Fruit fly (Drosophila melanogaster): ENCODE results near the gene Cpr65Eb.

Cpr65Eb gene

DNA sequence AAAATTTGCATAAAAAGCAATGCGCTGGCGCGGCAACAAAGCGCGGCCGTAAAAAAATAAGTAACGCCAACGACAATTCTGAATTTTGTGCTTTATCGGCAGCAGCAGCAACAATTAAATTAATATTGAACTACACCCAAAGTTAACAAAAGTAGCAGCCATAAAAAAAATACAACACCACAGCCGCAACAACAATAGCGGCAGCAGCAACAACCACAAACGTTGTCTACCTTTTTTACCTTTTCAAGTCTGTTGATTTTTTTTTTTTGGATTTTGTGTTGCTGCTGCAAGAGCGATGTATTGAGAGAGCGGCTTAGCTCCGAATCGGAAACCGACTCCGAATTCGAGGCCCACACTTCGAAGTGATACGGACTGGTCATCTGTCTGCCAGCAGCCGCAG lies 46.2 kb upstream of the Cpr65Eb start (continued):
- TF ChIP-seq jumu (GFP tag; optimal IDR thresholded peaks at IDR 0.05) = no peak
- 0 out of 3 replicates have a peak, but pooled peaks have one; percentile 7 for TF ChIP-seq ci (GFP tag; IDR thresholded peaks at IDR 0.05)
- peak; percentile 3 for TF ChIP-seq CG11723 (GFP tag; optimal IDR thresholded peaks at IDR 0.05)
- peak; percentile 79 for TF ChIP-seq nom (GFP tag; optimal IDR thresholded peaks at IDR 0.05)
- TF ChIP-seq CG2199 (GFP tag; IDR thresholded peaks at IDR 0.05) = no peak
- TF ChIP-seq phol (tag; optimal IDR thresholded peaks at IDR 0.05) = no peak
- 0 out of 2 replicates have a peak, but pooled peaks have one; percentile 6 for TF ChIP-seq CG8765 (GFP tag; IDR thresholded peaks at IDR 0.05)
- TF ChIP-seq HHEX (GFP tag; optimal IDR thresholded peaks at IDR 0.05) = no peak
- TF ChIP-seq Dref (GFP tag; IDR thresholded peaks at IDR 0.05) = no peak
- peak; percentile 74; the same call in 1 of the 3 replicates for TF ChIP-seq CG6175 (GFP tag; IDR thresholded peaks at IDR 0.05)
- TF ChIP-seq Drgx (GFP tag; IDR thresholded peaks at IDR 0.05) = peak; percentile 57
- no peak for TF ChIP-seq tx (GFP tag; optimal IDR thresholded peaks at IDR 0.05)
- TF ChIP-seq Nf-YA (GFP tag; IDR thresholded peaks at IDR 0.05) = no peak
- TF ChIP-seq CG1647 (GFP tag; optimal IDR thresholded peaks at IDR 0.05) = no peak
- no peak for TF ChIP-seq CG17186 (GFP tag; optimal IDR thresholded peaks at IDR 0.05)
- peak; percentile 77 for TF ChIP-seq CG4360 (GFP tag; IDR thresholded peaks at IDR 0.05)
- TF ChIP-seq ind (GFP tag; optimal IDR thresholded peaks at IDR 0.05) = no peak

DNA sequence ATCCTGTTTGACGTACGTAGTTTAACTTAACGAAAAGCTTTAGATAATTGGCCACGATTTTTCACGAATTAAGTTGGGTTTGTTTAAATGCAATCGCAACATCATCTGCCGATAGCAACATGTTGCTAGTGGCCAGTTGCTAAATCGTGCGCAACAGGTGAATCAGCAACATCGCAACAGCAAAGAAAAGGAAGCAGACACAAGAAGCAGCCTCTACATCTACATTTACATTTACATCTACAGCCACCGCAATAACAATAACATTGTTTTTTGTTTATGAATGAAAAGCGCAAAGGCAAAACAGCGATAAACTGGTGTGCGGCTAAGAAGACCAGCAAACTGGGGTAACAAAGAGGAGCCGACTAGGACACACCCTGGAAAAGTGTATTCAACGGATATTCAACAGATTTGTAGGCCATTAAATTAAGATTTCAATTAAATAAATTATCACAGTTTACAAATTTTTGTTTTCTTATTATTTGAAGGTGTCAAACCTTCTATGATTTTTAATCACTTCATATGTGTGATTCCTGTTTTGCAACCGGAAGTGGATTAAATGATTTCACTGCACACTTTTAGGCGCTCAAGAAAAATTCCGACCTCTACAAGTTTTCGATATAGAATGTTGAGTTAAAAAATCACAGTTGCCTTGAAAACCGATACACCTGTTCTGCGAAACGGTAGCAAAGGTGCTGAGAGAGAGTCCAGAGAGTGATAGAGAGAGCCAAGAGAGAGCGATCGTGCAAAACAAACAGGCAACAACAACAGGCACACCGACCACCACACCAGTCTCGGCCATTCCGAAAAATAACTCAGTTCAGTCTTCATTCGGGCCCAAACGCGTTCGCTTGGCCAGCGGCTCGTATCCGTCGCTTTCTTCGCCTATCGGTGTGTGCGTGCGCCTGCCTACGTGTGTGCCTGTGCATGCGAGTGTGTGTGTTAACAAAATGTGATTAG lies 45.4 kb upstream of the Cpr65Eb start, which contains the start of gene melt:
TSS of gene melt (plus strand) at position 818 of the 957 bp plus-strand sequence.
- TF ChIP-seq CG8290 (GFP tag; optimal IDR thresholded peaks at IDR 0.05) (peak; percentile 93), CG8290 (tag; optimal IDR thresholded peaks at IDR 0.05) (peak; percentile 68 to 97), peb (GFP tag; IDR thresholded peaks at IDR 0.05) (peak; percentile 70), CG8089 (GFP tag; optimal IDR thresholded peaks at IDR 0.05) (peak; percentile 85), pho (GFP tag; optimal IDR thresholded peaks at IDR 0.05) (peak; percentile 93), croc (GFP tag; conservative IDR thresholded peaks at IDR 0.05) (peak; percentile 62; the same call in 2 of the 3 replicates), bcd (GFP tag; optimal IDR thresholded peaks at IDR 0.05) (peak; percentile 89), CG15601 (tag; optimal IDR thresholded peaks at IDR 0.05) (peak; percentile 81), CG31388 (GFP tag; optimal IDR thresholded peaks at IDR 0.05) (peak; percentile 49), Oli (tag; optimal IDR thresholded peaks at IDR 0.05) (peak; percentile 93), Bteb2 (GFP tag; optimal IDR thresholded peaks at IDR 0.05) (peak; percentile 83), run (tag; optimal IDR thresholded peaks at IDR 0.05) (peak; percentile 72), ash1 (GFP tag; optimal IDR thresholded peaks at IDR 0.05) (no peak), CG1832 (GFP tag; optimal IDR thresholded peaks at IDR 0.05) (no peak), E2f2 (GFP tag; IDR thresholded peaks at IDR 0.05) (peak; percentile 46), MESR4 (GFP tag; optimal IDR thresholded peaks at IDR 0.05) (no peak), knrl (GFP tag; IDR thresholded peaks at IDR 0.05; ENCODE audit: partially characterized antibody) (peak; percentile 20; the same call in 1 of the 3 replicates), Six4 (GFP tag; optimal IDR thresholded peaks at IDR 0.05) (peak; percentile 83), CG6813 (GFP tag; optimal IDR thresholded peaks at IDR 0.05) (peak; percentile 74), CoRest (tag; optimal IDR thresholded peaks at IDR 0.05) (peak; percentile 94), lilli (GFP tag; optimal IDR thresholded peaks at IDR 0.05) (peak; percentile 94), NFAT (GFP tag; IDR thresholded peaks at IDR 0.05) (peak; percentile 60), inv (GFP tag; IDR thresholded peaks at IDR 0.05; ENCODE audit: partially characterized antibody) (no peak), CrebB (tag; optimal IDR thresholded peaks at IDR 0.05) (peak; percentile 1), CG14441 (GFP tag; IDR thresholded peaks at IDR 0.05) (peak; percentile 65; the same call in 1 of the 2 replicates), BtbVII (GFP tag; optimal IDR thresholded peaks at IDR 0.05) (peak; percentile 84), CG11456 (GFP tag; IDR thresholded peaks at IDR 0.05) (0 out of 3 replicates have a peak, but pooled peaks have one; percentile 56), stwl (tag; optimal IDR thresholded peaks at IDR 0.05) (peak; percentile 13), dati (GFP tag; IDR thresholded peaks at IDR 0.05) (no peak), emc (GFP tag; optimal IDR thresholded peaks at IDR 0.05) (peak; percentile 70), hb (GFP tag; IDR thresholded peaks at IDR 0.05; ENCODE audit: partially characterized antibody) (no peak), so (GFP tag; IDR thresholded peaks at IDR 0.05) (peak; percentile 67; the same call in 2 of the 3 replicates)

All from whole organism, embryonic.